Worm (Caenorhabditis elegans) whole organism, mixed stage, embryonic: Measurements from ENCODE around the gene rpl-34.

Experiments used
- blmp-1 ChIP-seq: fragments of 150-350 bp; optimal IDR thresholded peaks from 2 replicates; lab custom pipeline; 2014; ENCODE audit warnings: missing biosample characterization, missing genetic modification characterization
- ceh-39 ChIP-seq: fragments of 150-350 bp; optimal IDR thresholded peaks from 2 replicates; lab custom pipeline; 2014; ENCODE audit warnings: missing biosample characterization, missing genetic modification characterization
- drap-1 ChIP-seq: fragments of 200-800 bp; sonication (Bioruptor generic); optimal IDR thresholded peaks from 3 replicates; lab custom pipeline; 2018; ENCODE audit warnings: mild to moderate bottlenecking, missing genetic modification characterization, missing compliant biosample characterization
- nhr-28 ChIP-seq: fragments of 150-350 bp; optimal IDR thresholded peaks from 2 replicates; lab custom pipeline; 2014; ENCODE audit warnings: missing biosample characterization, missing genetic modification characterization
- nhr-76 ChIP-seq: sonication (generic microtip); optimal IDR thresholded peaks from 2 replicates; lab custom pipeline; 2017; ENCODE audit warnings: missing biosample characterization, missing genetic modification characterization
- snpc-4 ChIP-seq: fragments of 150-350 bp; optimal IDR thresholded peaks from 2 replicates; lab custom pipeline; 2014; ENCODE audit warnings: missing biosample characterization, missing genetic modification characterization
- ztf-11 ChIP-seq: fragments of 150-350 bp; optimal IDR thresholded peaks from 2 replicates; lab custom pipeline; 2014; ENCODE audit warnings: missing biosample characterization, missing genetic modification characterization

ce11 chrIV:12238851-12239250 is 29.9 kb upstream of the rpl-34 start, which contains the start of gene sre-19:
- no peak for TF ChIP-seq drap-1
- no peak for TF ChIP-seq nhr-28
- no peak for TF ChIP-seq snpc-4 (tag; lab: Kevin White, UChicago)
- TF ChIP-seq ztf-11 (tag; lab: Kevin White, UChicago) = no peak
- TF ChIP-seq nhr-76 (tag; lab: Kevin White, UChicago) = no peak
- TF ChIP-seq blmp-1 (tag; lab: Kevin White, UChicago) = no peak
- TF ChIP-seq ceh-39 (tag; lab: Kevin White, UChicago) = no peak
